Worm (Caenorhabditis elegans) whole organism, L4 larva: ENCODE results near the gene Y55F3AM.13.

Source experiments
- ceh-28 ChIP-seq: fragments of 150-350 bp; optimal IDR thresholded peaks from 2 replicates; lab custom pipeline; 2014; ENCODE audit warnings: missing biosample characterization, missing genetic modification reagents, missing genetic modification characterization
- fos-1 ChIP-seq: fragments of 150-350 bp; optimal IDR thresholded peaks from 2 replicates; lab custom pipeline; 2014; ENCODE audit warnings: missing biosample characterization, missing genetic modification characterization
- mep-1 ChIP-seq: fragments of 150-350 bp; sonication (generic microtip); optimal IDR thresholded peaks from 3 replicates; lab custom pipeline; 2014; ENCODE audit warnings: missing biosample characterization, missing genetic modification characterization
- mxl-2 ChIP-seq: fragments of 200-800 bp; sonication (Bioruptor generic); conservative IDR thresholded peaks from 2 replicates; pipeline ENCODE4 v1.3.6; 2022; ENCODE audit warnings: missing genetic modification reagents, missing genetic modification characterization, missing compliant biosample characterization

DNA sequence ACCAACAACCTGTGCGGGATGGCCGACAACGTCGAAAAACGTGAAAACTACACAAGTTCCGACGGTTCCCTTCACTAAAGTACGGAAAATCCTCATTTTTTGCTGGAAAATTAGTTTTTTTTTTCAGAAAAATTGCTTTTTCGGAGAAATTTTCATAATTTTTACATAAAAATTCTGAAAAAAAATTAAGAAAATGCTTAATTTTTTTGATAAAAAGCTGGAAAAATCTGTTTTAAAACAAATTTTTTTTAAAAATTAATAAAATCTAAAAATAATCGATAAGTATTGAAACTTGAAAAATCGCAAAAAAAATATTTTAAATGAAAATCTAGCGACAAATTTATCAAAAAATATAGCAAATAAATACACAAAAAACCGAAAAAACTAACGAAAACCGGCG, 50.4 kb downstream of the Y55F3AM.13 start, which contains the start of gene immp-2:
- no peak for TF ChIP-seq fos-1 (tag; lab: Kevin White, UChicago)
- no peak for TF ChIP-seq mxl-2 (GFP tag; lab: Robert Waterston, UW)
- TF ChIP-seq ceh-28, result no peak
- TF ChIP-seq mep-1 (tag; lab: Kevin White, UChicago), result no peak
